ENCODE assay signal across 1 fruit fly cellular context in the genomic region with DNA sequence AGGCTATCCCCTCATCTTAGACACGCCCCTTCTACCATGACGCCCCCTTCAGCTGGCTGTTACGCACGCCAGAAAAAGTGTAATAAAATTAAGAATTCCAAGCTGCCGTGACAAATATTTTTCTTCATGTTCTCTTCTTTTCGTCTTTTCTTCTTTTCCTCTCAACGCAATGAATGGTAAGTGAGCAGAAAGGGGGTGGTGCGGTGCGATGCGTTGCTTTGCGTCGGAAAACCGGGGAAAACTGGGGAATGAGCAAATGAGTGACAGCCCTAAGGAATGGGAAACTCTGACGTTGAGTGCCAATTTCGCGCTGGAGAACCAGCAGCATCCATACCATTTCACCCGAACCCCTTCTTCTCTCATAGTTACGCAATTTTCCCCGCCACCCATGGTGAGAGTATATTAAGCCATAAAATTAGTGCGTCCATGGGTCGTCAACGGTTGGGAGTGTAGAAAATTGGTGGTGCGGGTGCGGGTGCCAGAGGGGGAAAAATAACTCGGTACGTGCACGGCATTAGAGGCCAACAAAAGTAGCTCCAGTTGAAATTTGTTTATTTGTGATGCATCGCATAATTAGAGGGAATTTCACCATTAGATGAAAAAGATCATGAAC.
TF ChIP-seq lines count a peak whose summit lies in the region.

No protein-coding gene starts in this region.

TF ChIP-seq in whole organism, embryonic, 481 proteins besides CTCF, POLR2A, EP300 and RAD21 (continued from another document):
- TF ChIP-seq CG13624 (GFP tag; optimal IDR thresholded peaks at IDR 0.05; lab: Kevin White, UChicago) (no peak), H15 (GFP tag; IDR thresholded peaks at IDR 0.05; lab: Robert Waterston, UW) (no peak), sqz (GFP tag; optimal IDR thresholded peaks at IDR 0.05; lab: Kevin White, UChicago) (peak; percentile 31), CG3838 (GFP tag; optimal IDR thresholded peaks at IDR 0.05; lab: Kevin White, UChicago) (no peak), ase (GFP tag; IDR thresholded peaks at IDR 0.05; lab: Robert Waterston, UW) (no peak), tio (GFP tag; optimal IDR thresholded peaks at IDR 0.05; lab: Kevin White, UChicago) (no peak), CG3163 (GFP tag; optimal IDR thresholded peaks at IDR 0.05; lab: Kevin White, UChicago) (no peak), CG32532 (GFP tag; IDR thresholded peaks at IDR 0.05; lab: Robert Waterston, UW) (no peak), Side (GFP tag; optimal IDR thresholded peaks at IDR 0.05; lab: Kevin White, UChicago) (no peak), Pdp1 (GFP tag; optimal IDR thresholded peaks at IDR 0.05; lab: Kevin White, UChicago) (peak in 1 of 2 experiments; percentile 63), sens-2 (GFP tag; IDR thresholded peaks at IDR 0.05; lab: Robert Waterston, UW) (no peak), Hr78 (GFP tag; optimal IDR thresholded peaks at IDR 0.05; lab: Kevin White, UChicago) (no peak), CG14014 (GFP tag; IDR thresholded peaks at IDR 0.05; lab: Robert Waterston, UW) (no peak), CG3065 (GFP tag; optimal IDR thresholded peaks at IDR 0.05; lab: Kevin White, UChicago) (no peak), CG2202 (tag; optimal IDR thresholded peaks at IDR 0.05; lab: Kevin White, UChicago) (no peak), NC2β (GFP tag; optimal IDR thresholded peaks at IDR 0.05; lab: Kevin White, UChicago) (no peak), peb (GFP tag; IDR thresholded peaks at IDR 0.05; lab: Robert Waterston, UW) (no peak), CG11085 (GFP tag; IDR thresholded peaks at IDR 0.05; lab: Robert Waterston, UW) (no peak)
